Fruit fly (Drosophila melanogaster) whole organism, embryonic: ENCODE data around the gene Acbp6.
A peak's percentile ranks its signal among the peaks of the same experiment; 100 is the strongest.

Experiments
- Adf1 ChIP-seq: fragments of 200-800 bp; sonication (Bioruptor generic); IDR thresholded peaks from 2 replicates; pipeline ENCODE4 v1.3.6; 2022; ENCODE audit warnings: missing biosample characterization, missing genetic modification characterization
- Antp ChIP-seq: fragments of 200-800 bp; sonication (Bioruptor generic); optimal IDR thresholded peaks from 3 replicates; lab custom pipeline; 2016; ENCODE audit warnings: missing biosample characterization, missing genetic modification characterization
- B-H1 ChIP-seq: fragments of 200-800 bp; sonication (Bioruptor generic); IDR thresholded peaks from 3 replicates; pipeline ENCODE4 v1.3.6; 2022; ENCODE audit warnings: missing biosample characterization, missing genetic modification characterization
- Bgb ChIP-seq: fragments of 200-800 bp; sonication (Bioruptor generic); IDR thresholded peaks from 2 replicates; pipeline ENCODE4 v1.3.6; 2022; ENCODE audit warnings: missing biosample characterization, missing genetic modification characterization; ENCODE audit not compliant: partially characterized antibody
- Blimp-1 ChIP-seq: fragments of 200-800 bp; sonication (Bioruptor generic); optimal IDR thresholded peaks from 3 replicates; lab custom pipeline; 2018; ENCODE audit warnings: missing biosample characterization, missing genetic modification characterization, mild to moderate bottlenecking, moderate library complexity, missing genetic modification reagents
- BtbVII ChIP-seq: fragments of 200-800 bp; sonication (Bioruptor generic); optimal IDR thresholded peaks from 3 replicates; lab custom pipeline; 2017; ENCODE audit warnings: missing biosample characterization, mild to moderate bottlenecking, missing genetic modification characterization
- CG1024 ChIP-seq: fragments of 200-800 bp; sonication (Bioruptor generic); IDR thresholded peaks from 2 replicates; pipeline ENCODE4 v1.3.6; 2022; ENCODE audit warnings: missing biosample characterization, missing genetic modification characterization
- CG11398 ChIP-seq: fragments of 200-800 bp; sonication (Bioruptor generic); optimal IDR thresholded peaks from 2 replicates; lab custom pipeline; 2016; ENCODE audit warnings: missing biosample characterization, missing genetic modification characterization
- CG11456 ChIP-seq: fragments of 200-800 bp; sonication (Bioruptor generic); IDR thresholded peaks from 3 replicates; pipeline ENCODE4 v1.3.6; 2022; ENCODE audit warnings: missing biosample characterization, missing genetic modification characterization
- CG11504 ChIP-seq: fragments of 200-800 bp; sonication (Bioruptor generic); optimal IDR thresholded peaks from 3 replicates; lab custom pipeline; 2019; ENCODE audit warnings: missing biosample characterization, mild to moderate bottlenecking, missing genetic modification characterization, moderate library complexity
- CG15479 ChIP-seq: fragments of 200-800 bp; sonication (Bioruptor generic); optimal IDR thresholded peaks from 3 replicates; lab custom pipeline; 2019; ENCODE audit warnings: missing biosample characterization, mild to moderate bottlenecking, missing genetic modification characterization, moderate library complexity
- CG17361 ChIP-seq: fragments of 200-800 bp; sonication (Bioruptor generic); IDR thresholded peaks from 3 replicates; pipeline ENCODE4 v1.3.6; 2022; ENCODE audit warnings: missing biosample characterization, missing genetic modification characterization
- CG2199 ChIP-seq: fragments of 200-800 bp; sonication (Bioruptor generic); IDR thresholded peaks from 3 replicates; pipeline ENCODE4 v1.3.6; 2022; ENCODE audit warnings: missing biosample characterization, missing genetic modification characterization
- CG3163 ChIP-seq: fragments of 200-800 bp; sonication (Bioruptor generic); optimal IDR thresholded peaks from 3 replicates; lab custom pipeline; 2016; ENCODE audit warnings: missing biosample characterization, missing genetic modification characterization
- CG5180 ChIP-seq: fragments of 200-800 bp; sonication (Bioruptor generic); optimal IDR thresholded peaks from 3 replicates; lab custom pipeline; 2017; ENCODE audit warnings: missing biosample characterization, missing genetic modification characterization, mild to moderate bottlenecking, moderate library complexity, missing genetic modification reagents
- CG6175 ChIP-seq: fragments of 200-800 bp; sonication (Bioruptor generic); IDR thresholded peaks from 3 replicates; pipeline ENCODE4 v1.3.6; 2022; ENCODE audit warnings: missing biosample characterization, missing genetic modification characterization
- CG6272 ChIP-seq: fragments of 200-800 bp; sonication (Bioruptor generic); IDR thresholded peaks from 2 replicates; pipeline ENCODE4 v1.3.6; 2022; ENCODE audit warnings: missing biosample characterization, missing genetic modification characterization
- CG6654 ChIP-seq: fragments of 200-800 bp; sonication (Bioruptor generic); optimal IDR thresholded peaks from 2 replicates; lab custom pipeline; 2017; ENCODE audit warnings: missing biosample characterization, mild to moderate bottlenecking, missing genetic modification characterization
- CG6683 ChIP-seq: fragments of 200-800 bp; sonication (Bioruptor generic); optimal IDR thresholded peaks from 2 replicates; lab custom pipeline; 2017; ENCODE audit warnings: missing biosample characterization, mild to moderate bottlenecking, missing genetic modification characterization, missing genetic modification reagents
- CG7271 ChIP-seq: fragments of 200-800 bp; sonication (Bioruptor generic); optimal IDR thresholded peaks from 2 replicates; lab custom pipeline; 2018; ENCODE audit warnings: missing biosample characterization, mild to moderate bottlenecking, missing genetic modification characterization, moderate library complexity
- CG8944 ChIP-seq: fragments of 200-800 bp; sonication (Bioruptor generic); optimal IDR thresholded peaks from 3 replicates; lab custom pipeline; 2016; ENCODE audit warnings: missing biosample characterization, missing genetic modification characterization
- Dip3 ChIP-seq: fragments of 200-800 bp; sonication (Bioruptor generic); optimal IDR thresholded peaks from 3 replicates; lab custom pipeline; 2016; ENCODE audit warnings: missing biosample characterization, missing genetic modification characterization
- Doc3 ChIP-seq: fragments of 200-800 bp; sonication (Bioruptor generic); IDR thresholded peaks from 3 replicates; pipeline ENCODE4 v1.3.6; 2022; ENCODE audit warnings: missing biosample characterization, missing genetic modification characterization; ENCODE audit not compliant: partially characterized antibody
- Elba2 ChIP-seq: fragments of 200-800 bp; sonication (Bioruptor generic); optimal IDR thresholded peaks from 3 replicates; lab custom pipeline; 2016; ENCODE audit warnings: missing biosample characterization, missing genetic modification characterization
- Fer1 ChIP-seq: fragments of 200-800 bp; sonication (Bioruptor generic); optimal IDR thresholded peaks from 2 replicates; lab custom pipeline; 2017; ENCODE audit warnings: missing biosample characterization, mild to moderate bottlenecking, missing genetic modification characterization
- Fer2 ChIP-seq: fragments of 200-800 bp; sonication (Bioruptor generic); optimal IDR thresholded peaks from 2 replicates; lab custom pipeline; 2018; ENCODE audit warnings: missing biosample characterization, mild to moderate bottlenecking, missing genetic modification characterization, moderate library complexity
- Gsc ChIP-seq: fragments of 200-800 bp; sonication (Bioruptor generic); IDR thresholded peaks from 2 replicates; pipeline ENCODE4 v1.3.6; 2022; ENCODE audit warnings: missing biosample characterization, missing genetic modification characterization
- Med ChIP-seq: fragments of 200-800 bp; sonication (Bioruptor generic); peaks from one replicate; lab custom pipeline; 2016; ENCODE audit warnings: missing biosample characterization, missing genetic modification characterization, mild to moderate bottlenecking, inconsistent platforms, moderate library complexity
- Mes4 ChIP-seq: fragments of 200-800 bp; sonication (Bioruptor generic); optimal IDR thresholded peaks from 2 replicates; lab custom pipeline; 2016; ENCODE audit warnings: missing biosample characterization, missing genetic modification characterization
- Neu2 ChIP-seq: fragments of 200-800 bp; sonication (Bioruptor generic); optimal IDR thresholded peaks from 3 replicates; lab custom pipeline; 2016; ENCODE audit warnings: missing biosample characterization, missing genetic modification characterization, borderline replicate concordance
- Sry-β ChIP-seq: fragments of 200-800 bp; sonication (Bioruptor generic); optimal IDR thresholded peaks from 2 replicates; lab custom pipeline; 2018; ENCODE audit warnings: missing biosample characterization, mild to moderate bottlenecking, missing genetic modification characterization, moderate library complexity
- al ChIP-seq: fragments of 200-800 bp; sonication (Bioruptor generic); IDR thresholded peaks from 2 replicates; pipeline ENCODE4 v1.3.6; 2022; ENCODE audit warnings: missing biosample characterization, missing genetic modification characterization
- ase ChIP-seq: fragments of 200-800 bp; sonication (Bioruptor generic); IDR thresholded peaks from 3 replicates; pipeline ENCODE4 v1.3.6; 2022; ENCODE audit warnings: missing biosample characterization, missing genetic modification characterization
- bab2 ChIP-seq: fragments of 200-800 bp; sonication (Bioruptor generic); optimal IDR thresholded peaks from 2 replicates; lab custom pipeline; 2016; ENCODE audit warnings: missing biosample characterization, missing genetic modification characterization
- cad ChIP-seq: fragments of >200 bp; optimal IDR thresholded peaks from 2 replicates; lab custom pipeline; 2017; ENCODE audit warnings: missing biosample characterization, missing genetic modification characterization
- disco-r ChIP-seq: fragments of 200-800 bp; sonication (Bioruptor generic); optimal IDR thresholded peaks from 2 replicates; lab custom pipeline; 2016; ENCODE audit warnings: missing biosample characterization, missing genetic modification characterization
- fru ChIP-seq: fragments of >200 bp; optimal IDR thresholded peaks from 2 replicates; lab custom pipeline; 2017
- hbn ChIP-seq: fragments of 200-800 bp; sonication (Bioruptor generic); IDR thresholded peaks from 2 replicates; pipeline ENCODE4 v1.3.6; 2022; ENCODE audit warnings: missing biosample characterization, missing genetic modification characterization; ENCODE audit not compliant: partially characterized antibody
- kni ChIP-seq: fragments of 200-800 bp; sonication (Bioruptor generic); optimal IDR thresholded peaks from 3 replicates; lab custom pipeline; 2017; ENCODE audit warnings: mild to moderate bottlenecking, missing biosample characterization, missing genetic modification reagents, missing genetic modification characterization
- luna ChIP-seq: fragments of 200-800 bp; sonication (Bioruptor generic); optimal IDR thresholded peaks from 2 replicates; lab custom pipeline; 2016; ENCODE audit warnings: missing biosample characterization, missing genetic modification characterization
- nerfin-1 ChIP-seq: fragments of 200-800 bp; sonication (Bioruptor generic); optimal IDR thresholded peaks from 3 replicates; lab custom pipeline; 2019; ENCODE audit warnings: missing biosample characterization, mild to moderate bottlenecking, missing genetic modification characterization, moderate library complexity
- pfk ChIP-seq: fragments of 200-800 bp; sonication (Bioruptor generic); optimal IDR thresholded peaks from 2 replicates; lab custom pipeline; 2018; ENCODE audit warnings: missing biosample characterization, mild to moderate bottlenecking, missing genetic modification characterization, moderate library complexity
- repo ChIP-seq: fragments of 200-800 bp; sonication (Bioruptor generic); optimal IDR thresholded peaks from 2 replicates; lab custom pipeline; 2016; ENCODE audit warnings: missing biosample characterization, missing genetic modification characterization
- ro ChIP-seq: fragments of 200-800 bp; sonication (Bioruptor generic); IDR thresholded peaks from 2 replicates; pipeline ENCODE4 v1.3.6; 2022; ENCODE audit warnings: missing biosample characterization, missing genetic modification characterization
- scrt ChIP-seq: fragments of 200-800 bp; sonication (Bioruptor generic); optimal IDR thresholded peaks from 2 replicates; lab custom pipeline; 2018; ENCODE audit warnings: missing biosample characterization, mild to moderate bottlenecking, missing genetic modification characterization, moderate library complexity
- tll ChIP-seq, 2 experiments: fragments of 200-800 bp in 1 of 2; fragments of >200 bp in 1 of 2; sonication (Bioruptor generic) in 1 of 2; optimal IDR thresholded peaks; 2 replicates each; lab custom pipeline; 2017 to 2019; ENCODE audit warnings: missing biosample characterization in 2 of 2, missing genetic modification characterization in 2 of 2, mild to moderate bottlenecking in 1 of 2, moderate library complexity in 1 of 2
- tx ChIP-seq: fragments of 200-800 bp; sonication (Bioruptor generic); optimal IDR thresholded peaks from 2 replicates; lab custom pipeline; 2016; ENCODE audit warnings: missing biosample characterization, missing genetic modification characterization
- usp ChIP-seq: fragments of >200 bp; optimal IDR thresholded peaks from 2 replicates; lab custom pipeline; 2017; ENCODE audit warnings: missing biosample characterization, missing genetic modification characterization

Acbp6 gene

dm6 chr3L:7134818-7135217, 6.1 kb downstream of the Acbp6 start (continued):
- TF ChIP-seq usp (GFP tag; lab: Kevin White, UChicago) (no peak), Bgb (GFP tag; lab: Robert Waterston, UW) (peak; percentile 13; the same call in 1 of the 2 replicates), fru (lab: Kevin White, UChicago) (no peak), pfk (GFP tag; lab: Kevin White, UChicago) (no peak), Mes4 (GFP tag; lab: Kevin White, UChicago) (no peak), CG3163 (GFP tag; lab: Kevin White, UChicago) (no peak), CG11504 (tag; lab: Kevin White, UChicago) (no peak), luna (GFP tag; lab: Kevin White, UChicago) (no peak), Antp (GFP tag; lab: Kevin White, UChicago) (no peak), Blimp-1 (GFP tag; lab: Kevin White, UChicago) (no peak), Sry-β (GFP tag; lab: Kevin White, UChicago) (no peak), CG11398 (no peak), Doc3 (GFP tag; lab: Robert Waterston, UW) (0 out of 3 replicates have a peak, but pooled peaks have one; percentile 12), Dip3 (GFP tag; lab: Kevin White, UChicago) (no peak)

DNA sequence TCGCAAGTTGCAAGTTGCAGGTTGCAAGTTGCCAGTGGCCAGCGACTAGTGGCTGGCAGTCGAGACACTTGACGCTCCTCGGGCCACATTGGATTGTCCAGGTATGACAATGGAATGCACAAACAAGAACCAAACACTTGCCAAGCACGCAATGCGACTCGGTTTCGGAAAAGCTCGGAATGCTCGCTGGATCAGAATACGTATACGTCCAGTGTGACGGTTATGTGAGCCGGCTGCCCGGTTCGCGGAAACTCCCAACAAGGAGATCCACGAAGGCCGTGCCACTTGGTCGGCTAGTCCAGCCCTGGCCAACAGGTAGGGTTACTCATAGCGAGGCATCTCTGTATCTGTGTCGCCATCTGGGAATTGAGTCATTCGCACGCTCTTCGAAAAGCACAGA, 8.0 kb downstream of the Acbp6 start:
- TF ChIP-seq CG2199 (GFP tag; lab: Robert Waterston, UW) (0 out of 3 replicates have a peak, but pooled peaks have one; percentile 0), hbn (no peak)

DNA sequence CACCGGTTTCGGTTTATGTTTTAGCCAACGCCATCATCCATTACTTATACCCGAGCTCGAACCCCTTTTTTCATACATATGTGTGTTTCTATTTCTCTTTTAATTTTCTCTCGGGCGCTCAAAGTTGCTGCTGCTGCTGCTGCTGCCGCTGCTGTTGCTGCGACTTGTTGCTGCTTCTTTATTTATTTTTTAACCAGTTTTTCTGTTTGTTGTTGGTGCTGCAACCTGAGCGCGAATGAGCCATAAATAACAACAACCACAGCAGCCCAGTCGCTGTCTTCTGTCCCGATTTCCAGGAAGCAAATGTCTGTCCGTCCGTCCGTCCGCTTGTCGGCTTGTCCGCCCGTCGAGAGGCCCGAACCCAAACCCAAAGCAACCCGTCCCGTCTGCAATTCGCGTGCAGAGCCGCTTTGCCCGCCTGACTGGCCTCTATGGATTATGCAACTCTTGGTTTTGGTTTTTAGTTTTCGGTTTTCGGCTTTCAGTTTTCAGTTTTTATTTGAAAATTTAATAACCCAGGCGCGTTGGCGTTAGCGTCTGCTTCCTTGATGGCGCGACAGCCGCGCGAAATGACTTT, 9.0 kb downstream of the Acbp6 start:
- no peak for TF ChIP-seq disco-r (GFP tag; lab: Kevin White, UChicago)
- no peak for TF ChIP-seq BtbVII (GFP tag; lab: Kevin White, UChicago)
- TF ChIP-seq Elba2 = no peak
- no peak for TF ChIP-seq ase (GFP tag; lab: Robert Waterston, UW)
- peak; percentile 82 for TF ChIP-seq cad (GFP tag; lab: Kevin White, UChicago)
- TF ChIP-seq Neu2 (GFP tag; lab: Kevin White, UChicago) = no peak
- TF ChIP-seq CG17361 (GFP tag; lab: Robert Waterston, UW) = no peak
- no peak for TF ChIP-seq CG1024 (GFP tag; lab: Robert Waterston, UW)
- TF ChIP-seq CG6272 (GFP tag; lab: Robert Waterston, UW) = no peak
- peak; percentile 24; the same call in 1 of the 2 replicates for TF ChIP-seq Adf1 (GFP tag; lab: Robert Waterston, UW)
- TF ChIP-seq al = no peak
- TF ChIP-seq CG6683 (GFP tag; lab: Kevin White, UChicago) = no peak
- TF ChIP-seq repo (GFP tag; lab: Kevin White, UChicago) = no peak
- no peak for TF ChIP-seq scrt
- TF ChIP-seq CG7271 (tag; lab: Kevin White, UChicago) = no peak
- no peak for TF ChIP-seq nerfin-1 (tag; lab: Kevin White, UChicago)
- no peak for TF ChIP-seq CG6654 (GFP tag; lab: Kevin White, UChicago)
- peak; percentile 66 for TF ChIP-seq Med (GFP tag; lab: Kevin White, UChicago)
- no peak for TF ChIP-seq CG15479 (GFP tag; lab: Kevin White, UChicago)
- peak in 1 of 2 experiments; percentile 74 for TF ChIP-seq tll (GFP tag; optimal IDR thresholded peaks at IDR 0.05; lab: Kevin White, UChicago)
- no peak for TF ChIP-seq tx (GFP tag; lab: Kevin White, UChicago)
- no peak for TF ChIP-seq CG11456 (GFP tag; lab: Robert Waterston, UW)
- TF ChIP-seq Gsc (GFP tag; lab: Robert Waterston, UW) = no peak
- TF ChIP-seq bab2 (GFP tag; lab: Kevin White, UChicago) = no peak
- TF ChIP-seq Fer1 (GFP tag; lab: Kevin White, UChicago) = no peak
- TF ChIP-seq B-H1 (GFP tag; lab: Robert Waterston, UW) = no peak
- peak; percentile 73; the same call in 2 of the 3 replicates for TF ChIP-seq CG6175 (GFP tag; lab: Robert Waterston, UW)
- TF ChIP-seq CG8944 = no peak
- peak; percentile 72 for TF ChIP-seq kni (GFP tag; lab: Kevin White, UChicago)
- TF ChIP-seq CG5180 (GFP tag; lab: Kevin White, UChicago) = peak; percentile 14
- TF ChIP-seq ro = no peak
- TF ChIP-seq Fer2 (tag; lab: Kevin White, UChicago) = no peak
